Worm (Caenorhabditis elegans) whole organism, L3 larva: ENCODE data around the gene lgc-16.
A peak's percentile ranks its signal among the peaks of the same experiment; 100 is the strongest.

Source experiments
- R02D3.7 ChIP-seq: fragments of 150-350 bp; optimal IDR thresholded peaks from 2 replicates; lab custom pipeline; 2014; ENCODE audit warnings: missing biosample characterization, missing genetic modification characterization
- ZK546.5 ChIP-seq: sonication (generic microtip); optimal IDR thresholded peaks from 2 replicates; lab custom pipeline; 2017; ENCODE audit warnings: missing biosample characterization, missing genetic modification characterization
- aly-2 ChIP-seq: fragments of 150-350 bp; optimal IDR thresholded peaks from 2 replicates; lab custom pipeline; 2014; ENCODE audit warnings: missing biosample characterization, missing genetic modification characterization
- ceh-16 ChIP-seq: sonication (generic microtip); optimal IDR thresholded peaks from 2 replicates; lab custom pipeline; 2017; ENCODE audit warnings: missing biosample characterization, missing genetic modification characterization
- ceh-28 ChIP-seq: fragments of 150-350 bp; optimal IDR thresholded peaks from 2 replicates; lab custom pipeline; 2014; ENCODE audit warnings: missing biosample characterization, missing genetic modification reagents, missing genetic modification characterization
- daf-12 ChIP-seq: fragments of 150-350 bp; optimal IDR thresholded peaks from 2 replicates; lab custom pipeline; 2014; ENCODE audit warnings: missing biosample characterization, missing genetic modification reagents, missing genetic modification characterization
- egl-27 ChIP-seq: sonication (generic microtip); optimal IDR thresholded peaks from 4 replicates; lab custom pipeline; 2017; ENCODE audit warnings: missing biosample characterization, missing genetic modification reagents, missing genetic modification characterization
- elt-1 ChIP-seq: fragments of 150-350 bp; optimal IDR thresholded peaks from 2 replicates; lab custom pipeline; 2014; ENCODE audit warnings: missing biosample characterization, missing genetic modification characterization
- elt-2 ChIP-seq: sonication (generic microtip); optimal IDR thresholded peaks from 2 replicates; lab custom pipeline; 2016; ENCODE audit warnings: missing genetic modification reagents, mild to moderate bottlenecking, missing genetic modification characterization, missing compliant biosample characterization
- elt-3 ChIP-seq, 3 experiments: fragments of 150-350 bp in 1 of 3; sonication (generic microtip) in 2 of 3; optimal IDR thresholded peaks; 2 replicates in 2 of 3; 4 replicates in 1 of 3; lab custom pipeline; 2014 to 2017; ENCODE audit warnings: missing biosample characterization in 3 of 3, missing genetic modification characterization in 3 of 3
- eor-1 ChIP-seq, 2 experiments: fragments of 150-350 bp; optimal IDR thresholded peaks; 2 replicates each; lab custom pipeline; 2014 to 2018; ENCODE audit warnings: missing biosample characterization in 2 of 2, missing genetic modification characterization in 2 of 2
- fkh-2 ChIP-seq: fragments of 150-350 bp; optimal IDR thresholded peaks from 2 replicates; lab custom pipeline; 2014; ENCODE audit warnings: missing biosample characterization, missing genetic modification reagents, missing genetic modification characterization
- hmg-11 ChIP-seq: sonication (generic microtip); optimal IDR thresholded peaks from 2 replicates; lab custom pipeline; 2016; ENCODE audit warnings: missing genetic modification characterization, missing compliant biosample characterization
- jun-1 ChIP-seq: fragments of 150-350 bp; optimal IDR thresholded peaks from 2 replicates; lab custom pipeline; 2014; ENCODE audit warnings: missing biosample characterization, missing genetic modification reagents, missing genetic modification characterization
- lin-15B ChIP-seq: fragments of 150-350 bp; optimal IDR thresholded peaks from 2 replicates; lab custom pipeline; 2014; ENCODE audit warnings: missing biosample characterization, missing genetic modification characterization
- lin-39 ChIP-seq: fragments of 150-350 bp; optimal IDR thresholded peaks from 2 replicates; lab custom pipeline; 2018; ENCODE audit warnings: missing biosample characterization, missing genetic modification reagents, missing genetic modification characterization
- nfya-1 ChIP-seq: sonication (generic microtip); optimal IDR thresholded peaks from 2 replicates; lab custom pipeline; 2017; ENCODE audit warnings: missing genetic modification characterization, mild to moderate bottlenecking, missing compliant biosample characterization, antibody characterized with exemption, moderate library complexity; ENCODE audit not compliant: insufficient read depth
- nhr-11 ChIP-seq: fragments of 150-350 bp; optimal IDR thresholded peaks from 2 replicates; lab custom pipeline; 2014; ENCODE audit warnings: missing biosample characterization, missing genetic modification characterization
- nhr-12 ChIP-seq: fragments of 150-350 bp; optimal IDR thresholded peaks from 2 replicates; lab custom pipeline; 2014; ENCODE audit warnings: missing biosample characterization, missing genetic modification characterization
- nhr-237 ChIP-seq: fragments of 150-350 bp; optimal IDR thresholded peaks from 2 replicates; lab custom pipeline; 2014; ENCODE audit warnings: missing biosample characterization, missing genetic modification characterization
- nhr-25 ChIP-seq: sonication (generic microtip); optimal IDR thresholded peaks from 2 replicates; lab custom pipeline; 2017; ENCODE audit warnings: missing biosample characterization, missing genetic modification characterization
- nhr-28 ChIP-seq: fragments of 150-350 bp; optimal IDR thresholded peaks from 2 replicates; lab custom pipeline; 2014; ENCODE audit warnings: missing biosample characterization, missing genetic modification characterization
- nhr-43 ChIP-seq: sonication (generic microtip); optimal IDR thresholded peaks from 2 replicates; lab custom pipeline; 2016; ENCODE audit warnings: mild to moderate bottlenecking, missing genetic modification characterization, missing compliant biosample characterization; ENCODE audit not compliant: poor library complexity, severe bottlenecking
- nhr-67 ChIP-seq: fragments of 150-350 bp; optimal IDR thresholded peaks from 2 replicates; lab custom pipeline; 2014; ENCODE audit warnings: missing biosample characterization, missing genetic modification characterization
- nhr-76 ChIP-seq: fragments of 150-350 bp; sonication (generic microtip); optimal IDR thresholded peaks from 5 replicates; lab custom pipeline; 2014; ENCODE audit warnings: missing biosample characterization, missing genetic modification characterization
- nhr-77 ChIP-seq: fragments of 150-350 bp; optimal IDR thresholded peaks from 2 replicates; lab custom pipeline; 2014; ENCODE audit warnings: missing biosample characterization, missing genetic modification characterization
- pha-4 ChIP-seq: fragments of 150-350 bp; optimal IDR thresholded peaks from 2 replicates; lab custom pipeline; 2014; ENCODE audit warnings: missing biosample characterization, missing genetic modification reagents, missing genetic modification characterization
- pqm-1 ChIP-seq: fragments of 150-350 bp; optimal IDR thresholded peaks from 2 replicates; lab custom pipeline; 2017; ENCODE audit warnings: missing biosample characterization, missing genetic modification characterization, inconsistent platforms
- sea-2 ChIP-seq: fragments of 150-350 bp; sonication (generic microtip); optimal IDR thresholded peaks from 4 replicates; lab custom pipeline; 2014; ENCODE audit warnings: missing biosample characterization, missing genetic modification reagents, missing genetic modification characterization
- snpc-4 ChIP-seq: fragments of 150-350 bp; optimal IDR thresholded peaks from 2 replicates; lab custom pipeline; 2014; ENCODE audit warnings: missing biosample characterization, missing genetic modification characterization
- unc-39 ChIP-seq: sonication (generic microtip); optimal IDR thresholded peaks from 4 replicates; lab custom pipeline; 2017; ENCODE audit warnings: missing biosample characterization, missing genetic modification characterization
- unc-62 ChIP-seq: fragments of 150-350 bp; sonication (generic microtip); optimal IDR thresholded peaks from 4 replicates; lab custom pipeline; 2014; ENCODE audit warnings: missing biosample characterization, missing genetic modification reagents, missing genetic modification characterization
- zag-1 ChIP-seq: fragments of 150-350 bp; optimal IDR thresholded peaks from 2 replicates; lab custom pipeline; 2014; ENCODE audit warnings: missing biosample characterization, missing genetic modification characterization
- ztf-11 ChIP-seq: fragments of 150-350 bp; optimal IDR thresholded peaks from 2 replicates; lab custom pipeline; 2014; ENCODE audit warnings: missing biosample characterization, missing genetic modification characterization
- ztf-4 ChIP-seq: fragments of 150-350 bp; optimal IDR thresholded peaks from 2 replicates; lab custom pipeline; 2014; ENCODE audit warnings: missing biosample characterization, missing genetic modification characterization

lgc-16 gene

ce11 chrX:12093043-12093442 is 25.4 kb upstream of the lgc-16 start, which contains the start of gene W03G11.4:
TSS of gene W03G11.4 (minus strand) at chrX:12093143.
- TF ChIP-seq nhr-67 (tag; lab: Kevin White, UChicago) (no peak), pqm-1 (tag; lab: Kevin White, UChicago) (no peak), unc-39 (tag; lab: Kevin White, UChicago) (no peak), nhr-76 (tag; lab: Kevin White, UChicago) (no peak), ztf-11 (tag; lab: Kevin White, UChicago) (no peak), nhr-77 (tag; lab: Kevin White, UChicago) (no peak), nhr-12 (tag; lab: Kevin White, UChicago) (no peak), pha-4 (tag; lab: Kevin White, UChicago) (no peak), nhr-43 (tag; lab: Kevin White, UChicago) (no peak), ceh-16 (tag; lab: Kevin White, UChicago) (no peak), lin-15B (tag; lab: Kevin White, UChicago) (no peak), nfya-1 (no peak), ztf-4 (no peak), sea-2 (GFP tag; lab: Kevin White, UChicago) (no peak), fkh-2 (tag; lab: Kevin White, UChicago) (no peak), nhr-25 (tag; lab: Kevin White, UChicago) (no peak), eor-1 (tag; optimal IDR thresholded peaks at IDR 0.05; lab: Kevin White, UChicago) (no peak), daf-12 (tag; lab: Kevin White, UChicago) (no peak), nhr-11 (tag; lab: Kevin White, UChicago) (no peak)

ce11 chrX:12093992-12094391 is 24.4 kb upstream of the lgc-16 start:
- TF ChIP-seq nhr-12 (tag; lab: Kevin White, UChicago) (no peak), ceh-28 (tag; lab: Kevin White, UChicago) (no peak), egl-27 (tag; lab: Kevin White, UChicago) (no peak), lin-15B (tag; lab: Kevin White, UChicago) (no peak), elt-3 (tag; optimal IDR thresholded peaks at IDR 0.05; lab: Kevin White, UChicago) (no peak), eor-1 (tag; optimal IDR thresholded peaks at IDR 0.05; lab: Kevin White, UChicago) (no peak), snpc-4 (tag; lab: Kevin White, UChicago) (no peak), ceh-16 (tag; lab: Kevin White, UChicago) (no peak), nhr-28 (tag; lab: Kevin White, UChicago) (no peak), nhr-25 (tag; lab: Kevin White, UChicago) (no peak)
- TF ChIP-seq, all 47 proteins: peak for 0

- TF ChIP-seq pqm-1 (tag; lab: Kevin White, UChicago) (peak; percentile 11), ZK546.5 (tag; lab: Kevin White, UChicago) (no peak)
Observed at ce11 chrX:12095200-12095599, 23.2 kb upstream of the lgc-16 start.

- TF ChIP-seq egl-27 (tag; lab: Kevin White, UChicago) (no peak), nhr-76 (tag; lab: Kevin White, UChicago) (no peak), lin-39 (no peak), zag-1 (no peak), hmg-11 (tag; lab: Kevin White, UChicago) (no peak), nhr-237 (tag; lab: Kevin White, UChicago) (no peak), unc-39 (tag; lab: Kevin White, UChicago) (no peak), nhr-28 (tag; lab: Kevin White, UChicago) (no peak), unc-62 (no peak), jun-1 (tag; lab: Kevin White, UChicago) (no peak), nhr-67 (tag; lab: Kevin White, UChicago) (no peak), elt-2 (tag; lab: Kevin White, UChicago) (no peak), nhr-12 (tag; lab: Kevin White, UChicago) (no peak), R02D3.7 (no peak), aly-2 (tag; lab: Kevin White, UChicago) (no peak), ztf-4 (no peak), lin-15B (tag; lab: Kevin White, UChicago) (no peak), elt-1 (tag; lab: Kevin White, UChicago) (no peak), pha-4 (tag; lab: Kevin White, UChicago) (no peak)
Observed at ce11 chrX:12097995-12098394, 20.4 kb upstream of the lgc-16 start.
